Fruit fly (Drosophila melanogaster) whole organism, embryonic: ENCODE data around the gene Gr98c.

ENCODE experiments used
- CG10366 ChIP-seq: fragments of 200-800 bp; sonication (Bioruptor generic); IDR thresholded peaks from 2 replicates; pipeline ENCODE4 v1.3.6; 2022; ENCODE audit warnings: missing biosample characterization, missing genetic modification characterization
- CG10431 ChIP-seq: fragments of 200-800 bp; sonication (Bioruptor generic); optimal IDR thresholded peaks from 3 replicates; lab custom pipeline; 2018; ENCODE audit warnings: missing biosample characterization, mild to moderate bottlenecking, missing genetic modification characterization
- CG11085 ChIP-seq: fragments of 200-800 bp; sonication (Bioruptor generic); IDR thresholded peaks from 2 replicates; pipeline ENCODE4 v1.3.6; 2022; ENCODE audit warnings: missing biosample characterization, missing genetic modification characterization
- CG11093 ChIP-seq: fragments of 200-800 bp; sonication (Bioruptor generic); IDR thresholded peaks from 3 replicates; pipeline ENCODE4 v1.3.6; 2022; ENCODE audit warnings: missing biosample characterization, missing genetic modification characterization
- CG12769 ChIP-seq: fragments of 200-800 bp; sonication (Bioruptor generic); optimal IDR thresholded peaks from 2 replicates; lab custom pipeline; 2019; ENCODE audit warnings: missing biosample characterization, mild to moderate bottlenecking, missing genetic modification characterization, moderate library complexity
- CG14965 ChIP-seq: fragments of 200-800 bp; sonication (Bioruptor generic); optimal IDR thresholded peaks from 2 replicates; lab custom pipeline; 2016; ENCODE audit warnings: missing biosample characterization, missing genetic modification characterization, borderline replicate concordance
- CG15601 ChIP-seq: fragments of 200-800 bp; sonication (Bioruptor generic); optimal IDR thresholded peaks from 3 replicates; lab custom pipeline; 2019; ENCODE audit warnings: missing biosample characterization, mild to moderate bottlenecking, missing genetic modification characterization, moderate library complexity
- CG17186 ChIP-seq: fragments of 200-800 bp; sonication (Bioruptor generic); optimal IDR thresholded peaks from 3 replicates; lab custom pipeline; 2017; ENCODE audit warnings: missing biosample characterization, missing genetic modification reagents, missing genetic modification characterization
- CG17328 ChIP-seq: fragments of 200-800 bp; sonication (Bioruptor generic); IDR thresholded peaks from 2 replicates; pipeline ENCODE4 v1.3.6; 2022; ENCODE audit warnings: missing biosample characterization, missing genetic modification characterization
- CG18011 ChIP-seq: fragments of 200-800 bp; sonication (Bioruptor generic); optimal IDR thresholded peaks from 2 replicates; lab custom pipeline; 2017; ENCODE audit warnings: missing biosample characterization, missing genetic modification characterization, mild to moderate bottlenecking, moderate library complexity, missing genotype
- CG18764 ChIP-seq: fragments of 200-800 bp; sonication (Bioruptor generic); optimal IDR thresholded peaks from 3 replicates; lab custom pipeline; 2016; ENCODE audit warnings: missing biosample characterization, missing genetic modification characterization
- CG2712 ChIP-seq: fragments of 200-800 bp; optimal IDR thresholded peaks from 3 replicates; lab custom pipeline; 2019; ENCODE audit warnings: missing biosample characterization, mild to moderate bottlenecking, missing genetic modification characterization, moderate library complexity
- CG30020 ChIP-seq: fragments of 200-800 bp; optimal IDR thresholded peaks from 2 replicates; lab custom pipeline; 2019; ENCODE audit warnings: missing biosample characterization, mild to moderate bottlenecking, missing genetic modification characterization, moderate library complexity
- CG33557 ChIP-seq: fragments of 200-800 bp; sonication (Bioruptor generic); optimal IDR thresholded peaks from 2 replicates; lab custom pipeline; 2019; ENCODE audit warnings: missing biosample characterization, mild to moderate bottlenecking, missing genetic modification characterization, moderate library complexity
- CG4424 ChIP-seq: fragments of 200-800 bp; sonication (Bioruptor generic); optimal IDR thresholded peaks from 3 replicates; lab custom pipeline; 2016; ENCODE audit warnings: missing biosample characterization, missing genetic modification characterization
- CG6765 ChIP-seq: fragments of 200-800 bp; sonication (Bioruptor generic); optimal IDR thresholded peaks from 3 replicates; lab custom pipeline; 2017; ENCODE audit warnings: missing biosample characterization, mild to moderate bottlenecking, missing genetic modification characterization
- CG7271 ChIP-seq: fragments of 200-800 bp; sonication (Bioruptor generic); optimal IDR thresholded peaks from 2 replicates; lab custom pipeline; 2018; ENCODE audit warnings: missing biosample characterization, mild to moderate bottlenecking, missing genetic modification characterization, moderate library complexity
- CG8478 ChIP-seq: fragments of >200 bp; optimal IDR thresholded peaks from 2 replicates; lab custom pipeline; 2018
- CG9876 ChIP-seq: fragments of 200-800 bp; sonication (Bioruptor generic); optimal IDR thresholded peaks from 2 replicates; lab custom pipeline; 2016; ENCODE audit warnings: missing biosample characterization, missing genetic modification characterization
- HHEX ChIP-seq: fragments of 200-800 bp; sonication (Bioruptor generic); optimal IDR thresholded peaks from 3 replicates; lab custom pipeline; 2017; ENCODE audit warnings: missing biosample characterization, mild to moderate bottlenecking, missing genetic modification characterization, missing genetic modification reagents
- HLH3B ChIP-seq: fragments of 200-800 bp; sonication (Bioruptor generic); IDR thresholded peaks from 2 replicates; pipeline ENCODE4 v1.3.6; 2022; ENCODE audit warnings: missing biosample characterization, missing genetic modification characterization
- Hand ChIP-seq: fragments of 200-800 bp; sonication (Bioruptor generic); optimal IDR thresholded peaks from 2 replicates; lab custom pipeline; 2017; ENCODE audit warnings: mild to moderate bottlenecking, missing biosample characterization, missing genetic modification reagents, missing genetic modification characterization
- Hmr ChIP-seq: fragments of 200-800 bp; sonication (Bioruptor generic); optimal IDR thresholded peaks from 3 replicates; lab custom pipeline; 2017; ENCODE audit warnings: mild to moderate bottlenecking, missing biosample characterization, missing genetic modification reagents, missing genetic modification characterization
- Hr39 ChIP-seq: fragments of >200 bp; optimal IDR thresholded peaks from 2 replicates; lab custom pipeline; 2017
- Lhr ChIP-seq: fragments of 200-800 bp; sonication (Bioruptor generic); optimal IDR thresholded peaks from 3 replicates; lab custom pipeline; 2017; ENCODE audit warnings: mild to moderate bottlenecking, missing biosample characterization, missing genetic modification reagents, missing genetic modification characterization
- Myb ChIP-seq: fragments of 200-800 bp; sonication (Bioruptor generic); optimal IDR thresholded peaks from 2 replicates; lab custom pipeline; 2016; ENCODE audit warnings: missing biosample characterization, missing genetic modification characterization
- NC2α ChIP-seq: fragments of 200-800 bp; sonication (Bioruptor generic); optimal IDR thresholded peaks from 2 replicates; lab custom pipeline; 2016; ENCODE audit warnings: missing biosample characterization, missing genetic modification characterization
- PHDP ChIP-seq: fragments of 200-800 bp; sonication (Bioruptor generic); optimal IDR thresholded peaks from 3 replicates; lab custom pipeline; 2018; ENCODE audit warnings: missing biosample characterization, mild to moderate bottlenecking, missing genetic modification characterization, moderate library complexity
- Pdp1 ChIP-seq, 2 experiments: fragments of 200-800 bp; sonication (Bioruptor generic); optimal IDR thresholded peaks; 3 replicates each; lab custom pipeline; 2016; ENCODE audit warnings: missing biosample characterization in 2 of 2, missing genetic modification characterization in 2 of 2, mild to moderate bottlenecking in 1 of 2, moderate library complexity in 1 of 2
- Ptx1 ChIP-seq: fragments of 200-800 bp; sonication (Bioruptor generic); IDR thresholded peaks from 2 replicates; pipeline ENCODE4 v1.3.6; 2022; ENCODE audit warnings: missing biosample characterization, missing genetic modification characterization
- Scr ChIP-seq: fragments of 200-800 bp; sonication (Bioruptor generic); IDR thresholded peaks from 2 replicates; pipeline ENCODE4 v1.3.6; 2022; ENCODE audit warnings: missing biosample characterization, missing genetic modification characterization; ENCODE audit not compliant: partially characterized antibody
- Ssrp ChIP-seq: fragments of 200-800 bp; sonication (Bioruptor generic); optimal IDR thresholded peaks from 2 replicates; lab custom pipeline; 2018; ENCODE audit warnings: missing biosample characterization, mild to moderate bottlenecking, missing genetic modification characterization, moderate library complexity
- Trl ChIP-seq, 3 experiments: fragments of >200 bp in 2 of 3; fragments of 200-800 bp in 1 of 3; sonication (Bioruptor generic) in 1 of 3; optimal IDR thresholded peaks; 2 replicates in 1 of 3; 3 replicates in 2 of 3; lab custom pipeline; 2016 to 2017; ENCODE audit warnings: missing biosample characterization in 1 of 3, missing genetic modification characterization in 1 of 3
- YL-1 ChIP-seq: fragments of 200-800 bp; sonication (Bioruptor generic); optimal IDR thresholded peaks from 3 replicates; lab custom pipeline; 2017; ENCODE audit warnings: missing biosample characterization, mild to moderate bottlenecking, missing genetic modification characterization
- ase ChIP-seq: fragments of 200-800 bp; sonication (Bioruptor generic); IDR thresholded peaks from 3 replicates; pipeline ENCODE4 v1.3.6; 2022; ENCODE audit warnings: missing biosample characterization, missing genetic modification characterization
- bcd ChIP-seq: fragments of 200-800 bp; sonication (Bioruptor generic); optimal IDR thresholded peaks from 2 replicates; lab custom pipeline; 2017; ENCODE audit warnings: missing biosample characterization, mild to moderate bottlenecking, missing genetic modification characterization
- bigmax ChIP-seq: fragments of 200-800 bp; sonication (Bioruptor generic); optimal IDR thresholded peaks from 2 replicates; lab custom pipeline; 2018; ENCODE audit warnings: missing biosample characterization, mild to moderate bottlenecking, missing genetic modification characterization
- cad ChIP-seq: fragments of >200 bp; optimal IDR thresholded peaks from 2 replicates; lab custom pipeline; 2017; ENCODE audit warnings: missing biosample characterization, missing genetic modification characterization
- corto ChIP-seq: fragments of 200-800 bp; sonication (Bioruptor generic); optimal IDR thresholded peaks from 2 replicates; lab custom pipeline; 2016; ENCODE audit warnings: missing biosample characterization, mild to moderate bottlenecking, missing genetic modification characterization, moderate library complexity
- danr ChIP-seq: fragments of 200-800 bp; sonication (Bioruptor generic); IDR thresholded peaks from 2 replicates; pipeline ENCODE4 v1.3.6; 2022; ENCODE audit warnings: missing biosample characterization, missing genetic modification characterization
- dysf ChIP-seq: fragments of 200-800 bp; sonication (Bioruptor generic); IDR thresholded peaks from 3 replicates; pipeline ENCODE4 v1.3.6; 2022; ENCODE audit warnings: missing biosample characterization, missing genetic modification characterization
- fru ChIP-seq: fragments of >200 bp; optimal IDR thresholded peaks from 2 replicates; lab custom pipeline; 2017
- gcm2 ChIP-seq: fragments of 200-800 bp; sonication (Bioruptor generic); optimal IDR thresholded peaks from 2 replicates; lab custom pipeline; 2016; ENCODE audit warnings: missing biosample characterization, missing genetic modification characterization
- lbe ChIP-seq: fragments of 200-800 bp; sonication (Bioruptor generic); optimal IDR thresholded peaks from 2 replicates; lab custom pipeline; 2016; ENCODE audit warnings: missing biosample characterization, mild to moderate bottlenecking, missing genetic modification characterization
- lmd ChIP-seq: fragments of 200-800 bp; sonication (Bioruptor generic); IDR thresholded peaks from 2 replicates; pipeline ENCODE4 v1.3.6; 2022; ENCODE audit warnings: missing biosample characterization, missing genetic modification characterization
- pan ChIP-seq, 4 experiments: fragments of >200 bp in 3 of 4; fragments of 200-800 bp in 1 of 4; sonication (Bioruptor generic) in 1 of 4; optimal IDR thresholded peaks in 3 of 4; IDR thresholded peaks in 1 of 4; 2 replicates each; pipeline versions ENCODE4 v1.3.6 to Lab custom; 2017 to 2022; ENCODE audit warnings: missing biosample characterization in 2 of 4, missing genetic modification characterization in 2 of 4, mixed read lengths in 1 of 4
- schlank ChIP-seq: fragments of 200-800 bp; sonication (Bioruptor generic); optimal IDR thresholded peaks from 2 replicates; lab custom pipeline; 2018; ENCODE audit warnings: missing biosample characterization, mild to moderate bottlenecking, missing genetic modification characterization
- slbo ChIP-seq: fragments of 200-800 bp; sonication (Bioruptor generic); IDR thresholded peaks from 2 replicates; pipeline ENCODE4 v1.3.6; 2022; ENCODE audit warnings: missing biosample characterization, missing genetic modification characterization
- stwl ChIP-seq: fragments of 200-800 bp; sonication (Bioruptor generic); optimal IDR thresholded peaks from 3 replicates; lab custom pipeline; 2018; ENCODE audit warnings: missing biosample characterization, mild to moderate bottlenecking, missing genetic modification characterization, moderate library complexity
- tll ChIP-seq, 2 experiments: fragments of 200-800 bp in 1 of 2; fragments of >200 bp in 1 of 2; sonication (Bioruptor generic) in 1 of 2; optimal IDR thresholded peaks; 2 replicates each; lab custom pipeline; 2017 to 2019; ENCODE audit warnings: missing biosample characterization in 2 of 2, missing genetic modification characterization in 2 of 2, mild to moderate bottlenecking in 1 of 2, moderate library complexity in 1 of 2

Gene Gr98c

dm6 chr3R:27554964-27555363, 10.7 kb downstream of the Gr98c start (continued):
- TF ChIP-seq slbo (GFP tag; lab: Robert Waterston, UW): peak; percentile 79
- peak; percentile 84 for TF ChIP-seq lmd (GFP tag; lab: Robert Waterston, UW)
- TF ChIP-seq Ptx1 (GFP tag; lab: Robert Waterston, UW): peak; percentile 85
- TF ChIP-seq HLH3B (GFP tag; lab: Robert Waterston, UW): peak; percentile 83
- no peak for TF ChIP-seq cad (GFP tag; lab: Kevin White, UChicago)
- no peak for TF ChIP-seq schlank (tag; lab: Kevin White, UChicago)
- TF ChIP-seq CG11093 (GFP tag; lab: Robert Waterston, UW): peak; percentile 57; the same call in 2 of the 3 replicates
- peak; percentile 51 for TF ChIP-seq Hand
- peak; percentile 87 for TF ChIP-seq CG4424
- TF ChIP-seq CG17186 (GFP tag; lab: Kevin White, UChicago): peak; percentile 15
- TF ChIP-seq NC2α (GFP tag; lab: Kevin White, UChicago): no peak
- TF ChIP-seq Lhr: peak; percentile 53
- TF ChIP-seq Hmr: peak; percentile 61
- TF ChIP-seq CG18764 (GFP tag; lab: Kevin White, UChicago): peak; percentile 72
- no peak for TF ChIP-seq pan (optimal IDR thresholded peaks at IDR 0.05; lab: Kevin White, UChicago)
- TF ChIP-seq pan (GFP tag; optimal IDR thresholded peaks at IDR 0.05 in 1 of 2, IDR thresholded peaks at IDR 0.05 in 1 of 2): peak in 1 of 2 experiments; percentile 83
- no peak for TF ChIP-seq CG14965 (GFP tag; lab: Kevin White, UChicago)
- no peak for TF ChIP-seq Hr39
- peak; percentile 35 for TF ChIP-seq CG30020 (tag; lab: Kevin White, UChicago)
- peak; percentile 73 to 81 for TF ChIP-seq Pdp1 (GFP tag; optimal IDR thresholded peaks at IDR 0.05; lab: Kevin White, UChicago)
- peak; percentile 43 for TF ChIP-seq bcd
- TF ChIP-seq gcm2 (GFP tag; lab: Kevin White, UChicago): peak; percentile 48
- TF ChIP-seq CG6765 (GFP tag; lab: Kevin White, UChicago): peak; percentile 59
- TF ChIP-seq Scr: no peak
- TF ChIP-seq CG7271 (tag; lab: Kevin White, UChicago): peak; percentile 14
- TF ChIP-seq YL-1 (GFP tag; lab: Kevin White, UChicago): peak; percentile 33
- TF ChIP-seq CG10366 (GFP tag; lab: Robert Waterston, UW): peak; percentile 81
- TF ChIP-seq PHDP: peak; percentile 86
- TF ChIP-seq CG10431: peak; percentile 47
- TF ChIP-seq CG11085 (GFP tag; lab: Robert Waterston, UW): peak; percentile 43
- TF ChIP-seq CG8478 (lab: Kevin White, UChicago): no peak
- no peak for TF ChIP-seq stwl (tag; lab: Kevin White, UChicago)
- peak; percentile 73 for TF ChIP-seq ase (GFP tag; lab: Robert Waterston, UW)
- 0 out of 2 replicates have a peak, but pooled peaks have one; percentile 53 for TF ChIP-seq danr (GFP tag; lab: Robert Waterston, UW)
- no peak for TF ChIP-seq corto (GFP tag; lab: Kevin White, UChicago)
- peak; percentile 90 for TF ChIP-seq CG2712 (tag; lab: Kevin White, UChicago)
- TF ChIP-seq Trl (optimal IDR thresholded peaks at IDR 0.05; lab: Kevin White, UChicago): no peak
- peak; percentile 66 for TF ChIP-seq Trl (GFP tag; optimal IDR thresholded peaks at IDR 0.05; lab: Kevin White, UChicago)
- peak; percentile 74 for TF ChIP-seq CG12769 (tag; lab: Kevin White, UChicago)
- TF ChIP-seq Ssrp (tag; lab: Kevin White, UChicago): peak; percentile 86
- peak; percentile 84 for TF ChIP-seq CG17328
- no peak for TF ChIP-seq fru (lab: Kevin White, UChicago)
- TF ChIP-seq tll (GFP tag; optimal IDR thresholded peaks at IDR 0.05; lab: Kevin White, UChicago): no peak
- peak; percentile 58 for TF ChIP-seq CG33557 (GFP tag; lab: Kevin White, UChicago)
- no peak for TF ChIP-seq lbe (GFP tag; lab: Kevin White, UChicago)
- TF ChIP-seq CG9876: peak; percentile 56
- TF ChIP-seq CG15601 (tag; lab: Kevin White, UChicago): peak; percentile 74
- peak; percentile 81 for TF ChIP-seq HHEX (GFP tag; lab: Kevin White, UChicago)
- TF ChIP-seq CG18011 (GFP tag; lab: Kevin White, UChicago): peak; percentile 28
- peak; percentile 90 for TF ChIP-seq dysf (GFP tag; lab: Robert Waterston, UW)
- TF ChIP-seq Myb (GFP tag; lab: Kevin White, UChicago): peak; percentile 42
- TF ChIP-seq bigmax (GFP tag; lab: Kevin White, UChicago): no peak
